Worm (Caenorhabditis elegans) whole organism, late embryonic: ENCODE data around the gene F18A11.5.

Experiments
- C08G9.2 ChIP-seq: sonication (generic microtip); optimal IDR thresholded peaks from 2 replicates; lab custom pipeline; 2016; ENCODE audit warnings: mild to moderate bottlenecking, missing genetic modification characterization, moderate library complexity, missing compliant biosample characterization
- ceh-14 ChIP-seq: sonication (generic microtip); optimal IDR thresholded peaks from 2 replicates; lab custom pipeline; 2016; ENCODE audit warnings: missing genotype, missing genetic modification characterization, missing compliant biosample characterization
- che-1 ChIP-seq: sonication (generic microtip); optimal IDR thresholded peaks from 2 replicates; lab custom pipeline; 2016; ENCODE audit warnings: mild to moderate bottlenecking, missing genetic modification characterization, missing compliant biosample characterization
- ets-4 ChIP-seq: sonication (generic microtip); optimal IDR thresholded peaks from 2 replicates; lab custom pipeline; 2016; ENCODE audit warnings: missing genetic modification characterization, missing compliant biosample characterization
- hlh-30 ChIP-seq: sonication (generic microtip); optimal IDR thresholded peaks from 2 replicates; lab custom pipeline; 2017; ENCODE audit warnings: antibody characterized with exemption, missing genetic modification characterization, missing compliant biosample characterization; ENCODE audit not compliant: insufficient read depth
- lin-11 ChIP-seq: fragments of 200-800 bp; sonication (Bioruptor generic); optimal IDR thresholded peaks from 2 replicates; lab custom pipeline; 2018; ENCODE audit warnings: mild to moderate bottlenecking, missing genetic modification characterization, missing compliant biosample characterization
- nfya-1 ChIP-seq: sonication (generic microtip); optimal IDR thresholded peaks from 2 replicates; lab custom pipeline; 2017; ENCODE audit warnings: missing genetic modification characterization, mild to moderate bottlenecking, missing compliant biosample characterization, antibody characterized with exemption, moderate library complexity
- pha-4 ChIP-seq: fragments of 150-350 bp; optimal IDR thresholded peaks from 2 replicates; lab custom pipeline; 2018; ENCODE audit warnings: missing biosample characterization, missing genetic modification reagents, missing genetic modification characterization
- pqm-1 ChIP-seq: sonication (generic microtip); optimal IDR thresholded peaks from 2 replicates; lab custom pipeline; 2016; ENCODE audit warnings: missing genetic modification characterization, missing compliant biosample characterization
- pros-1 ChIP-seq: fragments of 150-350 bp; optimal IDR thresholded peaks from 2 replicates; lab custom pipeline; 2014; ENCODE audit warnings: missing biosample characterization, missing genetic modification reagents, missing genetic modification characterization
- tbx-2 ChIP-seq: sonication (generic microtip); optimal IDR thresholded peaks from 2 replicates; lab custom pipeline; 2016; ENCODE audit warnings: missing genetic modification characterization, missing compliant biosample characterization
- ttx-3 ChIP-seq: sonication (generic microtip); optimal IDR thresholded peaks from 2 replicates; lab custom pipeline; 2016; ENCODE audit warnings: missing genetic modification reagents, missing genetic modification characterization, missing compliant biosample characterization
- unc-55 ChIP-seq: sonication (generic microtip); optimal IDR thresholded peaks from 2 replicates; lab custom pipeline; 2017; ENCODE audit warnings: missing biosample characterization, missing genetic modification reagents, missing genetic modification characterization

- TF ChIP-seq unc-55 (GFP tag; lab: Kevin White, UChicago) (no peak), nfya-1 (no peak), pros-1 (tag; lab: Kevin White, UChicago) (no peak), tbx-2 (tag; lab: Kevin White, UChicago) (no peak), ets-4 (tag; lab: Kevin White, UChicago) (no peak), lin-11 (tag; lab: Kevin White, UChicago) (no peak), ceh-14 (no peak), pqm-1 (tag; lab: Kevin White, UChicago) (no peak), pha-4 (tag; lab: Kevin White, UChicago) (no peak), C08G9.2 (no peak), ttx-3 (tag; lab: Kevin White, UChicago) (no peak), hlh-30 (tag; lab: Kevin White, UChicago) (no peak), che-1 (tag; lab: Kevin White, UChicago) (no peak)
Measured at ce11 chrII:12996249-12996648, 17.8 kb downstream of the F18A11.5 start, which contains the start of gene hphd-1.
